Worm (Caenorhabditis elegans) whole organism, early embryonic: Measurements from ENCODE around the gene gur-3.

Experiments used
- B0310.2 ChIP-seq: sonication (generic microtip); optimal IDR thresholded peaks from 2 replicates; lab custom pipeline; 2016; ENCODE audit warnings: mild to moderate bottlenecking, missing genetic modification characterization, missing compliant biosample characterization
- ama-1 ChIP-seq: fragments of 150-350 bp; optimal IDR thresholded peaks from 2 replicates; lab custom pipeline; 2014
- ceh-13 ChIP-seq: fragments of 200-800 bp; sonication (Bioruptor generic); optimal IDR thresholded peaks from 2 replicates; lab custom pipeline; 2018; ENCODE audit warnings: mild to moderate bottlenecking, missing genetic modification characterization, missing compliant biosample characterization
- hmbx-1 ChIP-seq: sonication (generic microtip); optimal IDR thresholded peaks from 2 replicates; lab custom pipeline; 2016; ENCODE audit warnings: mild to moderate bottlenecking, missing genetic modification characterization, missing compliant biosample characterization
- scrt-1 ChIP-seq: fragments of 200-800 bp; sonication (Bioruptor generic); IDR thresholded peaks from 2 replicates; pipeline ENCODE4 v1.3.6; 2022; ENCODE audit warnings: missing genetic modification characterization, missing compliant biosample characterization
- sea-1 ChIP-seq: fragments of 200-800 bp; sonication (Bioruptor generic); conservative IDR thresholded peaks from 2 replicates; pipeline ENCODE4 v1.3.6; 2022; ENCODE audit warnings: missing genetic modification characterization, missing compliant biosample characterization
- tra-4 ChIP-seq: sonication (generic microtip); optimal IDR thresholded peaks from 2 replicates; lab custom pipeline; 2017; ENCODE audit warnings: missing genetic modification characterization, missing compliant biosample characterization

ce11 chrX:10386001-10386400 is 20.1 kb downstream of the gur-3 start:
- TF ChIP-seq ama-1 (lab: Kevin White, UChicago) (no peak), B0310.2 (tag; lab: Kevin White, UChicago) (no peak), ceh-13 (no peak), tra-4 (tag; lab: Kevin White, UChicago) (no peak), scrt-1 (no peak), sea-1 (GFP tag; lab: Robert Waterston, UW) (no peak), hmbx-1 (tag; lab: Kevin White, UChicago) (no peak)
